Worm (Caenorhabditis elegans): ENCODE measurements around the gene ttc-17.

- TF ChIP-seq dmd-4 (tag; optimal IDR thresholded peaks at IDR 0.05): no peak
- TF ChIP-seq ztf-11 (tag; optimal IDR thresholded peaks at IDR 0.05): no peak
- TF ChIP-seq ceh-82 (tag; optimal IDR thresholded peaks at IDR 0.05): no peak
- TF ChIP-seq mdl-1 (tag; optimal IDR thresholded peaks at IDR 0.05): no peak
- no peak for TF ChIP-seq sma-9 (GFP tag; optimal IDR thresholded peaks at IDR 0.05)
- TF ChIP-seq sma-9 (tag; optimal IDR thresholded peaks at IDR 0.05): no peak
Measured at ce11 chrV:8946142-8946541, 10.7 kb upstream of the ttc-17 start.

Measured in whole organism, L2 larva.